Worm (Caenorhabditis elegans): ENCODE data around the gene sqv-3.

DNA sequence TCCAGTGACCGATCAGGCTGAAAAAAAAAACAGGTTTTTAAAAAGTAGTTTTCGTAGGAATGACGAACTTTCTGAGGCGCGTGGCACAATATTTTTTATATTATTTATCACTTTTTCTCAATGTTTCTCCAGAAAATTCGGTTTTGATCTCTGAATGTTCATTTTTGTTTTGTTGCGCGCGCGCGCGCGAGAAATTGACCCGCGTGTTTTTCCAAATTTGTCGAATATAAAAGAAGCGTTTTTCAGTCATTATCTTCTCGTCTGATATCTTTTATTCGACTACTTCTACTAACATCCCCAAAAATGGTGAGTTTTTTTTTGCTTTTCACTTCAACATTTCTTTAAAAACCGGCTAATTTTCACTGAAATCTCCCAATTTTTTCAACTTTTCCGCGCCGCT lies 21.3 kb downstream of the sqv-3 start, which contains the start of gene rmd-1:
- TF ChIP-seq nhr-25 (tag; optimal IDR thresholded peaks at IDR 0.05) (no peak), pqm-1 (tag; optimal IDR thresholded peaks at IDR 0.05) (no peak), tbx-2 (tag; optimal IDR thresholded peaks at IDR 0.05) (no peak), ztf-4 (tag; optimal IDR thresholded peaks at IDR 0.05) (no peak), zag-1 (tag; optimal IDR thresholded peaks at IDR 0.05) (no peak), elt-1 (tag; optimal IDR thresholded peaks at IDR 0.05) (no peak)

Measured in whole organism, L3 larva.